Worm (Caenorhabditis elegans): ENCODE data around the gene irld-24.

DNA sequence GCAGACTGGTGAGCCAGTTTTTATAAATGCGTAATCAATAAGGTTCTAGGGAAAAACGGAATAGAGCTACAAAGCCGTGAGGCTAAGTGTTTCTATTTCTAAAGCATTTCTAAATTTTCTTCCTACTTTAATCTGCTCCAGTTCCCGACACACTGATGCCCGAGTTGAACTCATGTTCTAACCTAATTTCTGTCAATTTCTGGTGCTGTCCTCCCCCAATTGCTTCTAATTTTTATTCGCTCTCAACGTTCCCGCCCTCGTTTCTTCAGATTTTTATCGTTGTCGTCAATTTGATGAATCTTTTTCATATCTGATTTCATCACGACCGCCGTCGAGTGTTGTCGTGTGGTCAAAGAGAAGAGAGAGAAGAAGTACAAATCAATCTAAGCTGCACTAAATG, 43.5 kb downstream of the irld-24 start:
- TF ChIP-seq ama-1 (optimal IDR thresholded peaks at IDR 0.05) = no peak
- TF ChIP-seq B0310.2 (tag; optimal IDR thresholded peaks at IDR 0.05) = no peak
- TF ChIP-seq ceh-36 (tag; optimal IDR thresholded peaks at IDR 0.05) = no peak
- TF ChIP-seq scrt-1 (GFP tag; IDR thresholded peaks at IDR 0.05) = no peak
- no peak for TF ChIP-seq tbx-37 (GFP tag; conservative IDR thresholded peaks at IDR 0.05)
- TF ChIP-seq sea-1 (GFP tag; conservative IDR thresholded peaks at IDR 0.05) = no peak
- TF ChIP-seq tra-4 (tag; optimal IDR thresholded peaks at IDR 0.05) = no peak
- no peak for TF ChIP-seq hnd-1 (tag; optimal IDR thresholded peaks at IDR 0.05)
- TF ChIP-seq pes-1 (GFP tag; IDR thresholded peaks at IDR 0.05) = no peak
- TF ChIP-seq flt-1 (GFP tag; IDR thresholded peaks at IDR 0.05) = no peak
- no peak for TF ChIP-seq aly-1 (tag; optimal IDR thresholded peaks at IDR 0.05)
- no peak for TF ChIP-seq ceh-13 (GFP tag; optimal IDR thresholded peaks at IDR 0.05)
- TF ChIP-seq ets-7 (tag; optimal IDR thresholded peaks at IDR 0.05) = no peak
